Worm (Caenorhabditis elegans): ENCODE data around the gene F36H9.7.

DNA sequence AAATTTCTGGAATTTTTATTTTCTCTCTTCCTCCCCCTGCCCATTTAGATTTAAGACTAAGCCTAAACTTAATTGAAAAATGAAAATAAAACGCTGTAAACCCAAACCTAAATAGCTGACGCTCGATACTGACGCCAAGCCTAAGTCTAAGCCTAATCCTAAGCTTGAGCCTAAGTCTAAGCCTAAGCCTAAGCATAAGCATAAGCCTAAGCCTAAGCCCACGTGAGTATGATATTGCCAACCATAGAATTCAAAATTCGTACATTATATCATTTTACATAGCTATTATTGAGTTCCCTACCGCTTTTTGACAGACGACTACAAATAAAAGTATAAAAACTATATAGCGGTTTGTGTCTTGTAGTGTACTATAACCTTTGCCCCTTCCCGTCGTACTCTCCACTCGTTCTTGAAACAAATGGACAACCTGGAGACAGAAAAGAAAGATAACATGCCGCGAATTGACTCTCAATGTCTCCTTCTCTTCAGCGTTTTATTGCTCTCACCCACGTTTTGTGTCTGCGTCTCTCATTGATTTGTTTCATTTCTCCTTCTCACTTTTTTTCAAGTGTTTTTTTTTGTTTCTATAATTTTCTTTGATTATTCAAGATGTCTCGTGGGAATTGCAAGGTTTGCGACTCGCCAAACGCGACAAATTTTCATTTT is 31.4 kb downstream of the F36H9.7 start, which contains the start of gene nhr-256:
- TF ChIP-seq unc-62 (GFP tag; optimal IDR thresholded peaks at IDR 0.05): peak; percentile 52
- peak; percentile 65 for TF ChIP-seq ham-2 (GFP tag; optimal IDR thresholded peaks at IDR 0.05)
- no peak for TF ChIP-seq ztf-11 (tag; optimal IDR thresholded peaks at IDR 0.05)
- peak; percentile 19 for TF ChIP-seq mep-1 (tag; optimal IDR thresholded peaks at IDR 0.05)
- TF ChIP-seq blmp-1 (tag; optimal IDR thresholded peaks at IDR 0.05): no peak
- peak; percentile 78 for TF ChIP-seq nhr-12 (tag; optimal IDR thresholded peaks at IDR 0.05)
- TF ChIP-seq lin-13 (tag; optimal IDR thresholded peaks at IDR 0.05): no peak
- TF ChIP-seq ceh-43 (GFP tag; optimal IDR thresholded peaks at IDR 0.05): no peak
- TF ChIP-seq pha-4 (tag; optimal IDR thresholded peaks at IDR 0.05): peak; percentile 68
- peak; percentile 71 for TF ChIP-seq nhr-237 (tag; optimal IDR thresholded peaks at IDR 0.05)
- TF ChIP-seq lsy-2 (tag; optimal IDR thresholded peaks at IDR 0.05): no peak
- TF ChIP-seq tbx-8 (GFP tag; optimal IDR thresholded peaks at IDR 0.05): no peak
